Fruit fly (Drosophila melanogaster): Measurements from ENCODE around the gene Atg8a.

DNA sequence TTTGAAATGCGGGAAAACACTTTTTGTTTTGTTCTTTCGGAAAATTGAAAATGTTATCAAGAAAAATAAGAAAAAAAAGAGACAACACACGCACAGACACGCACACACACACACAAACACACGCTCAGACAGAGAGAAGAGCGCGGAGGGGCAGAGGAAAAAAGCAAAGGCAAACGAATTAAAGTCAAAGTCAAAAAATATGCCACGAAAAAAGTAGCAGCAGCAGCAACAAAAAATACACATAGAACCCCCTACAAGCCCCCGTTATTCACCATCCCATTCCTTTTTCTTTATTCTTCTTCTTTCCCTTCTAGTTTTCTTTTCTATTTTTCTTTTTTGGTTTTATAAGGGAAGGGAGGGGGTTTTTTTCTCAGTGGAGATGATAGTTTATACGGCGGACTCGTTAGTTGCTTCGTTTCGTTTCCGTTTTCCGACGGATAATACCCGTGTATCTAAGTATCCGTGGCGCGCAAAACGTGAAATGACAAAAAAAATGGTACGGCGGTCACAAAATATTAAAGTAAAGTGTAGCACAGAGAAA is 46.8 kb upstream of the Atg8a start:
- TF ChIP-seq Ets98B (GFP tag; IDR thresholded peaks at IDR 0.05) (no peak), EcR (GFP tag; optimal IDR thresholded peaks at IDR 0.05) (no peak), CG14655 (GFP tag; optimal IDR thresholded peaks at IDR 0.05) (no peak), CG15710 (tag; optimal IDR thresholded peaks at IDR 0.05) (no peak), CG12605 (GFP tag; IDR thresholded peaks at IDR 0.05) (no peak), D1 (tag; optimal IDR thresholded peaks at IDR 0.05) (no peak), Snoo (tag; optimal IDR thresholded peaks at IDR 0.05) (no peak)

Measured in whole organism, pupa.